Fruit fly (Drosophila melanogaster) whole organism, prepupa: ENCODE results near the gene Mp.

Experiments
- CG10669 ChIP-seq: fragments of 200-800 bp; sonication (Bioruptor generic); optimal IDR thresholded peaks from 3 replicates; lab custom pipeline; 2018; ENCODE audit warnings: missing biosample characterization, mild to moderate bottlenecking, missing genetic modification characterization, moderate library complexity
- CG15336 ChIP-seq: fragments of 200-800 bp; sonication (Bioruptor generic); IDR thresholded peaks from 2 replicates; pipeline ENCODE4 v1.3.6; 2022; ENCODE audit warnings: missing biosample characterization, missing genetic modification characterization
- CG16779 ChIP-seq: fragments of 200-800 bp; sonication (Bioruptor generic); optimal IDR thresholded peaks from 3 replicates; lab custom pipeline; 2017; ENCODE audit warnings: missing biosample characterization, mild to moderate bottlenecking, missing genetic modification characterization
- CG3032 ChIP-seq: fragments of 200-800 bp; optimal IDR thresholded peaks from 2 replicates; lab custom pipeline; 2019; ENCODE audit warnings: missing biosample characterization, mild to moderate bottlenecking, missing genetic modification characterization, moderate library complexity
- CG32006 ChIP-seq: fragments of 200-800 bp; sonication (Bioruptor generic); optimal IDR thresholded peaks from 3 replicates; lab custom pipeline; 2017; ENCODE audit warnings: missing biosample characterization, mild to moderate bottlenecking, missing genetic modification characterization
- CG6163 ChIP-seq: fragments of 200-800 bp; sonication (Bioruptor generic); IDR thresholded peaks from 3 replicates; pipeline ENCODE4 v1.3.6; 2022; ENCODE audit warnings: missing biosample characterization, missing genetic modification characterization
- CG6276 ChIP-seq: fragments of 200-800 bp; sonication (Bioruptor generic); optimal IDR thresholded peaks from 2 replicates; lab custom pipeline; 2017; ENCODE audit warnings: missing biosample characterization, mild to moderate bottlenecking, missing genetic modification characterization
- CG6854 ChIP-seq: fragments of 200-800 bp; sonication (Bioruptor generic); optimal IDR thresholded peaks from 2 replicates; lab custom pipeline; 2017; ENCODE audit warnings: missing biosample characterization, mild to moderate bottlenecking, missing genetic modification characterization
- CG7368 ChIP-seq: fragments of 200-800 bp; sonication (Bioruptor generic); optimal IDR thresholded peaks from 3 replicates; lab custom pipeline; 2016; ENCODE audit warnings: missing biosample characterization, missing genetic modification characterization
- CG8119 ChIP-seq: fragments of 200-800 bp; sonication (Bioruptor generic); IDR thresholded peaks from 3 replicates; pipeline ENCODE4 v1.3.6; 2022; ENCODE audit warnings: missing biosample characterization, missing genetic modification characterization
- CG8632 ChIP-seq: fragments of 200-800 bp; sonication (Bioruptor generic); optimal IDR thresholded peaks from 3 replicates; lab custom pipeline; 2016; ENCODE audit warnings: missing biosample characterization, missing genetic modification characterization
- Eip75B ChIP-seq: fragments of 200-800 bp; sonication (Bioruptor generic); optimal IDR thresholded peaks from 3 replicates; lab custom pipeline; 2016; ENCODE audit warnings: missing biosample characterization, missing genetic modification characterization
- Eip78C ChIP-seq: fragments of 200-800 bp; sonication (Bioruptor generic); peaks from one replicate; lab custom pipeline; 2016; ENCODE audit warnings: missing biosample characterization, missing genetic modification characterization
- Gug ChIP-seq: fragments of 200-800 bp; sonication (Bioruptor generic); IDR thresholded peaks from 2 replicates; pipeline ENCODE4 v1.3.6; 2022; ENCODE audit warnings: missing biosample characterization, missing genetic modification characterization
- Hr4 ChIP-seq: fragments of 200-800 bp; sonication (Bioruptor generic); optimal IDR thresholded peaks from 3 replicates; lab custom pipeline; 2016; ENCODE audit warnings: missing biosample characterization, missing genetic modification characterization
- OdsH ChIP-seq: fragments of 200-800 bp; sonication (Bioruptor generic); optimal IDR thresholded peaks from 3 replicates; lab custom pipeline; 2016; ENCODE audit warnings: missing biosample characterization, missing genetic modification characterization
- achi ChIP-seq: fragments of 200-800 bp; sonication (Bioruptor generic); optimal IDR thresholded peaks from 3 replicates; lab custom pipeline; 2016; ENCODE audit warnings: missing biosample characterization, missing genetic modification characterization
- dac ChIP-seq: fragments of 200-800 bp; sonication (Bioruptor generic); optimal IDR thresholded peaks from 2 replicates; lab custom pipeline; 2017; ENCODE audit warnings: missing biosample characterization, mild to moderate bottlenecking, missing genetic modification characterization
- eg ChIP-seq: fragments of 200-800 bp; sonication (Bioruptor generic); IDR thresholded peaks from 3 replicates; pipeline ENCODE4 v1.3.6; 2022; ENCODE audit warnings: missing biosample characterization, missing genetic modification characterization
- net ChIP-seq: fragments of 200-800 bp; sonication (Bioruptor generic); optimal IDR thresholded peaks from 3 replicates; lab custom pipeline; 2016; ENCODE audit warnings: missing biosample characterization, missing genetic modification characterization
- pdm3 ChIP-seq: fragments of 200-800 bp; sonication (Bioruptor generic); optimal IDR thresholded peaks from 3 replicates; lab custom pipeline; 2016; ENCODE audit warnings: missing biosample characterization, missing genetic modification characterization
- ss ChIP-seq, 2 experiments: fragments of 200-800 bp; sonication (Bioruptor generic); optimal IDR thresholded peaks; 2 replicates in 1 of 2; 3 replicates in 1 of 2; lab custom pipeline; 2017 to 2018; ENCODE audit warnings: mild to moderate bottlenecking in 2 of 2, missing biosample characterization in 2 of 2, missing genetic modification characterization in 2 of 2, moderate library complexity in 1 of 2
- svp ChIP-seq: fragments of 200-800 bp; sonication (Bioruptor generic); peaks from one replicate; lab custom pipeline; 2016; ENCODE audit warnings: missing biosample characterization, missing genetic modification characterization
- vri ChIP-seq: fragments of 200-800 bp; sonication (Bioruptor generic); optimal IDR thresholded peaks from 3 replicates; lab custom pipeline; 2016; ENCODE audit warnings: missing biosample characterization, mild to moderate bottlenecking, missing genetic modification characterization

Mp gene

dm6 chr3L:7009886-7010285 is 11.2 kb downstream of the Mp start:
- TF ChIP-seq ss (GFP tag; optimal IDR thresholded peaks at IDR 0.05; lab: Kevin White, UChicago) = peak in 1 of 2 experiments; percentile 23
- TF ChIP-seq Hr4 (GFP tag; lab: Kevin White, UChicago) = no peak
- TF ChIP-seq Eip78C (GFP tag; lab: Kevin White, UChicago) = peak; percentile 1

- TF ChIP-seq CG10669 (GFP tag; lab: Kevin White, UChicago) = no peak
- TF ChIP-seq Eip78C (GFP tag; lab: Kevin White, UChicago) = peak; percentile 29
Observed at dm6 chr3L:7012271-7012670, 13.6 kb downstream of the Mp start.

dm6 chr3L:7013568-7014305 is 15.1 kb downstream of the Mp start:
- TF ChIP-seq Gug (GFP tag; lab: Robert Waterston, UW) (0 out of 2 replicates have a peak, but pooled peaks have one; percentile 37), CG32006 (GFP tag; lab: Kevin White, UChicago) (peak; percentile 31), OdsH (GFP tag; lab: Kevin White, UChicago) (peak; percentile 30), CG8632 (no peak), achi (GFP tag; lab: Kevin White, UChicago) (peak; percentile 11), Hr4 (GFP tag; lab: Kevin White, UChicago) (peak; percentile 62), Eip78C (GFP tag; lab: Kevin White, UChicago) (peak; percentile 68), CG16779 (tag; lab: Kevin White, UChicago) (no peak), CG15336 (GFP tag; lab: Robert Waterston, UW) (peak; percentile 44; the same call in 1 of the 2 replicates), Eip75B (no peak), eg (GFP tag; lab: Robert Waterston, UW) (peak; percentile 77), CG8119 (peak; percentile 31; the same call in 1 of the 3 replicates), CG6276 (GFP tag; lab: Kevin White, UChicago) (peak; percentile 95), net (peak; percentile 8)
- TF ChIP-seq, all 60 proteins: peak for 11

dm6 chr3L:7026694-7027093 is 28.1 kb downstream of the Mp start, which contains the start of gene CG17744:
CG17744 (minus strand) TSS chr3L:7026794.
- TF ChIP-seq dac (GFP tag; lab: Kevin White, UChicago) (no peak), net (no peak)

- no peak for TF ChIP-seq CG3032 (tag; lab: Kevin White, UChicago)
Observed at dm6 chr3L:7035037-7035436, 36.4 kb downstream of the Mp start.

- no peak for TF ChIP-seq CG6854 (GFP tag; lab: Kevin White, UChicago)
- TF ChIP-seq CG7368 = no peak
- TF ChIP-seq pdm3 = no peak
Observed at dm6 chr3L:7037843-7038242, 39.2 kb downstream of the Mp start.

- TF ChIP-seq CG8119 = no peak
- TF ChIP-seq CG16779 (tag; lab: Kevin White, UChicago) = no peak
Observed at dm6 chr3L:7058401-7058999, 59.9 kb downstream of the Mp start.

dm6 chr3L:7066014-7066413 is 67.4 kb downstream of the Mp start, which contains the start of gene CG14823:
CG14823 (plus strand) TSS chr3L:7066314.
- TF ChIP-seq vri (GFP tag; lab: Kevin White, UChicago) (no peak), svp (GFP tag; lab: Kevin White, UChicago) (peak; percentile 82)

dm6 chr3L:7069099-7069498 is 70.5 kb downstream of the Mp start, which contains the start of gene CG32391:
CG32391 (minus strand) TSS chr3L:7069199.
- no peak for TF ChIP-seq CG6163
- TF ChIP-seq svp (GFP tag; lab: Kevin White, UChicago) = peak; percentile 39
